Worm (Caenorhabditis elegans) whole organism, mixed stage, embryonic: ENCODE measurements around the gene ZK180.6.

Source experiments
- ces-1 ChIP-seq: fragments of 150-350 bp; optimal IDR thresholded peaks from 2 replicates; lab custom pipeline; 2014; ENCODE audit warnings: missing biosample characterization, missing genetic modification reagents, missing genetic modification characterization
- elt-3 ChIP-seq: fragments of 150-350 bp; optimal IDR thresholded peaks from 2 replicates; lab custom pipeline; 2014; ENCODE audit warnings: missing biosample characterization, missing genetic modification characterization
- hlh-1 ChIP-seq: fragments of 150-350 bp; optimal IDR thresholded peaks from 2 replicates; lab custom pipeline; 2014; ENCODE audit warnings: missing biosample characterization, missing genetic modification reagents, missing genetic modification characterization
- lin-32 ChIP-seq: fragments of 200-800 bp; sonication (Bioruptor generic); optimal IDR thresholded peaks from 2 replicates; lab custom pipeline; 2018; ENCODE audit warnings: mild to moderate bottlenecking, missing genetic modification characterization, missing compliant biosample characterization
- mls-2 ChIP-seq: sonication (generic microtip); optimal IDR thresholded peaks from 2 replicates; lab custom pipeline; 2016; ENCODE audit warnings: mild to moderate bottlenecking, missing genetic modification characterization, moderate library complexity, missing compliant biosample characterization
- nhr-237 ChIP-seq: fragments of 150-350 bp; optimal IDR thresholded peaks from 2 replicates; lab custom pipeline; 2014; ENCODE audit warnings: missing biosample characterization, missing genetic modification characterization
- nhr-28 ChIP-seq: fragments of 150-350 bp; optimal IDR thresholded peaks from 2 replicates; lab custom pipeline; 2014; ENCODE audit warnings: missing biosample characterization, missing genetic modification characterization
- nhr-76 ChIP-seq: sonication (generic microtip); optimal IDR thresholded peaks from 2 replicates; lab custom pipeline; 2017; ENCODE audit warnings: missing biosample characterization, missing genetic modification characterization
- snpc-4 ChIP-seq: fragments of 150-350 bp; optimal IDR thresholded peaks from 2 replicates; lab custom pipeline; 2014; ENCODE audit warnings: missing biosample characterization, missing genetic modification characterization
- sptf-1 ChIP-seq: sonication (generic microtip); optimal IDR thresholded peaks from 2 replicates; lab custom pipeline; 2017; ENCODE audit warnings: mild to moderate bottlenecking, missing genetic modification characterization, moderate library complexity, missing compliant biosample characterization
- unc-39 ChIP-seq: fragments of 150-350 bp; optimal IDR thresholded peaks from 2 replicates; lab custom pipeline; 2014; ENCODE audit warnings: missing biosample characterization, missing genetic modification characterization
- unc-62 ChIP-seq: fragments of 150-350 bp; optimal IDR thresholded peaks from 2 replicates; lab custom pipeline; 2014; ENCODE audit warnings: missing biosample characterization, missing genetic modification reagents, missing genetic modification characterization
- ztf-11 ChIP-seq: fragments of 150-350 bp; optimal IDR thresholded peaks from 2 replicates; lab custom pipeline; 2014; ENCODE audit warnings: missing biosample characterization, missing genetic modification characterization

ce11 chrIV:4542972-4543371 lies 18.1 kb upstream of the ZK180.6 start:
- TF ChIP-seq unc-62 (GFP tag; lab: Kevin White, UChicago) (no peak), mls-2 (tag; lab: Kevin White, UChicago) (no peak), nhr-28 (no peak), sptf-1 (no peak), nhr-237 (no peak), ztf-11 (tag; lab: Kevin White, UChicago) (no peak), nhr-76 (tag; lab: Kevin White, UChicago) (no peak), snpc-4 (tag; lab: Kevin White, UChicago) (no peak), hlh-1 (tag; lab: Kevin White, UChicago) (no peak), unc-39 (no peak), elt-3 (no peak), ces-1 (GFP tag; lab: Kevin White, UChicago) (no peak), lin-32 (GFP tag; lab: Kevin White, UChicago) (no peak)
